Worm (Caenorhabditis elegans) whole organism, L1 larva: Measurements from ENCODE around the gene F58D12.1.

Experiments used
- C04F5.9 ChIP-seq: sonication (generic microtip); optimal IDR thresholded peaks from 2 replicates; lab custom pipeline; 2016; ENCODE audit warnings: missing genetic modification characterization, missing compliant biosample characterization
- C16A3.4 ChIP-seq: fragments of 150-350 bp; optimal IDR thresholded peaks from 2 replicates; lab custom pipeline; 2014; ENCODE audit warnings: missing biosample characterization, missing genetic modification characterization
- C34B4.2 ChIP-seq: sonication (generic microtip); optimal IDR thresholded peaks from 2 replicates; lab custom pipeline; 2017; ENCODE audit warnings: mild to moderate bottlenecking, missing genetic modification characterization, missing compliant biosample characterization
- F16B12.6 ChIP-seq: fragments of 150-350 bp; optimal IDR thresholded peaks from 2 replicates; lab custom pipeline; 2014; ENCODE audit warnings: missing biosample characterization, missing genetic modification characterization
- Y116A8C.19 ChIP-seq: sonication (generic microtip); optimal IDR thresholded peaks from 2 replicates; lab custom pipeline; 2016; ENCODE audit warnings: missing compliant biosample characterization, missing genetic modification characterization, borderline replicate concordance
- alr-1 ChIP-seq: fragments of 200-800 bp; sonication (Bioruptor generic); optimal IDR thresholded peaks from 2 replicates; lab custom pipeline; 2018; ENCODE audit warnings: borderline replicate concordance, mild to moderate bottlenecking, missing genetic modification characterization, missing compliant biosample characterization
- aly-2 ChIP-seq: fragments of 150-350 bp; optimal IDR thresholded peaks from 2 replicates; lab custom pipeline; 2014; ENCODE audit warnings: missing biosample characterization, missing genetic modification characterization
- ama-1 ChIP-seq: fragments of 150-350 bp; optimal IDR thresholded peaks from 2 replicates; lab custom pipeline; 2014
- blmp-1 ChIP-seq: fragments of 150-350 bp; optimal IDR thresholded peaks from 2 replicates; lab custom pipeline; 2014; ENCODE audit warnings: missing biosample characterization, missing genetic modification characterization
- ceh-63 ChIP-seq: fragments of 200-800 bp; sonication (Bioruptor generic); optimal IDR thresholded peaks from 2 replicates; lab custom pipeline; 2018; ENCODE audit warnings: mild to moderate bottlenecking, missing genetic modification characterization, missing compliant biosample characterization
- ceh-82 ChIP-seq, 3 experiments: fragments of 150-350 bp in 1 of 3; sonication (generic microtip) in 2 of 3; optimal IDR thresholded peaks; 2 replicates each; lab custom pipeline; 2014 to 2017; ENCODE audit warnings: missing biosample characterization in 3 of 3, missing genetic modification characterization in 3 of 3
- ceh-88 ChIP-seq: fragments of 200-800 bp; sonication (Bioruptor generic); IDR thresholded peaks from 2 replicates; pipeline ENCODE4 v1.3.6; 2022; ENCODE audit warnings: missing genetic modification characterization, missing compliant biosample characterization
- dpl-1 ChIP-seq, 3 experiments: fragments of 150-350 bp in 2 of 3; sonication (generic microtip) in 1 of 3; optimal IDR thresholded peaks; 2 replicates each; lab custom pipeline; 2014 to 2017; ENCODE audit warnings: missing biosample characterization in 3 of 3, missing genetic modification characterization in 3 of 3, missing genetic modification reagents in 3 of 3
- dsc-1 ChIP-seq: sonication (generic microtip); optimal IDR thresholded peaks from 2 replicates; lab custom pipeline; 2016; ENCODE audit warnings: mild to moderate bottlenecking, missing genetic modification characterization, missing compliant biosample characterization
- efl-3 ChIP-seq: fragments of 200-800 bp; sonication (Bioruptor generic); optimal IDR thresholded peaks from 2 replicates; lab custom pipeline; 2018; ENCODE audit warnings: mild to moderate bottlenecking, missing genetic modification characterization, missing compliant biosample characterization
- egl-13 ChIP-seq: sonication (generic microtip); optimal IDR thresholded peaks from 2 replicates; lab custom pipeline; 2016; ENCODE audit warnings: missing genotype, missing genetic modification reagents, missing genetic modification characterization, missing compliant biosample characterization
- elt-3 ChIP-seq, 6 experiments: fragments of 150-350 bp in 1 of 6; sonication (generic microtip); optimal IDR thresholded peaks; 2 replicates each; lab custom pipeline; 2017 to 2018; ENCODE audit warnings: missing biosample characterization in 6 of 6, missing genetic modification characterization in 6 of 6, inconsistent platforms in 1 of 6
- ets-5 ChIP-seq: fragments of 200-800 bp; sonication (Bioruptor generic); IDR thresholded peaks from 2 replicates; pipeline ENCODE4 v1.3.6; 2022; ENCODE audit warnings: missing genetic modification characterization, missing compliant biosample characterization
- fos-1 ChIP-seq: fragments of 150-350 bp; optimal IDR thresholded peaks from 2 replicates; lab custom pipeline; 2014; ENCODE audit warnings: missing biosample characterization, missing genetic modification characterization
- hlh-4 ChIP-seq: sonication (generic microtip); optimal IDR thresholded peaks from 2 replicates; lab custom pipeline; 2016; ENCODE audit warnings: mild to moderate bottlenecking, missing genetic modification characterization, missing compliant biosample characterization
- hpl-2 ChIP-seq: fragments of 150-350 bp; optimal IDR thresholded peaks from 2 replicates; lab custom pipeline; 2014; ENCODE audit warnings: missing biosample characterization, missing genetic modification reagents, missing genetic modification characterization
- irx-1 ChIP-seq: sonication (generic microtip); optimal IDR thresholded peaks from 2 replicates; lab custom pipeline; 2016; ENCODE audit warnings: missing genetic modification characterization, missing compliant biosample characterization
- jun-1 ChIP-seq: fragments of 150-350 bp; optimal IDR thresholded peaks from 2 replicates; lab custom pipeline; 2014; ENCODE audit warnings: missing biosample characterization, missing genetic modification reagents, missing genetic modification characterization
- lin-13 ChIP-seq: fragments of 150-350 bp; optimal IDR thresholded peaks from 2 replicates; lab custom pipeline; 2014; ENCODE audit warnings: missing biosample characterization, missing genetic modification reagents, missing genetic modification characterization
- lin-14 ChIP-seq: fragments of 200-800 bp; sonication (Bioruptor generic); optimal IDR thresholded peaks from 2 replicates; lab custom pipeline; 2018; ENCODE audit warnings: mild to moderate bottlenecking, missing genetic modification characterization, moderate library complexity, missing compliant biosample characterization
- lin-15B ChIP-seq: fragments of 150-350 bp; sonication (generic microtip); optimal IDR thresholded peaks from 3 replicates; lab custom pipeline; 2014; ENCODE audit warnings: missing biosample characterization, missing genetic modification characterization
- lin-35 ChIP-seq, 2 experiments: fragments of 150-350 bp; optimal IDR thresholded peaks; 2 replicates each; lab custom pipeline; 2014; ENCODE audit warnings: missing biosample characterization in 2 of 2, missing genetic modification characterization in 2 of 2, missing genetic modification reagents in 2 of 2
- lin-39 ChIP-seq: fragments of 150-350 bp; optimal IDR thresholded peaks from 2 replicates; lab custom pipeline; 2014; ENCODE audit warnings: missing biosample characterization, missing genetic modification reagents, missing genetic modification characterization
- lir-3 ChIP-seq: sonication (generic microtip); optimal IDR thresholded peaks from 2 replicates; lab custom pipeline; 2016; ENCODE audit warnings: mild to moderate bottlenecking, missing genetic modification characterization, moderate library complexity, missing compliant biosample characterization; ENCODE audit not compliant: poor library complexity
- lsy-2 ChIP-seq, 2 experiments: fragments of 150-350 bp; optimal IDR thresholded peaks; 2 replicates each; lab custom pipeline; 2014; ENCODE audit warnings: missing biosample characterization in 2 of 2, missing genetic modification characterization in 2 of 2
- mef-2 ChIP-seq: fragments of 150-350 bp; optimal IDR thresholded peaks from 2 replicates; lab custom pipeline; 2014; ENCODE audit warnings: missing biosample characterization, missing genetic modification characterization
- nhr-11 ChIP-seq: fragments of 150-350 bp; optimal IDR thresholded peaks from 2 replicates; lab custom pipeline; 2014; ENCODE audit warnings: missing biosample characterization, missing genetic modification characterization
- nhr-12 ChIP-seq: sonication (generic microtip); optimal IDR thresholded peaks from 2 replicates; lab custom pipeline; 2017; ENCODE audit warnings: missing biosample characterization, missing genetic modification characterization
- nhr-19 ChIP-seq: fragments of 200-800 bp; sonication (Bioruptor generic); conservative IDR thresholded peaks from 2 replicates; pipeline ENCODE4 v1.3.6; 2022; ENCODE audit warnings: missing genetic modification characterization, missing compliant biosample characterization
- nhr-237 ChIP-seq: fragments of 150-350 bp; optimal IDR thresholded peaks from 2 replicates; lab custom pipeline; 2014; ENCODE audit warnings: missing biosample characterization, missing genetic modification characterization
- nhr-47 ChIP-seq: sonication (generic microtip); optimal IDR thresholded peaks from 2 replicates; lab custom pipeline; 2016; ENCODE audit warnings: mild to moderate bottlenecking, missing genetic modification characterization, moderate library complexity, missing compliant biosample characterization
- nhr-77 ChIP-seq: fragments of 150-350 bp; optimal IDR thresholded peaks from 2 replicates; lab custom pipeline; 2014; ENCODE audit warnings: missing biosample characterization, missing genetic modification characterization
- nhr-84 ChIP-seq: sonication (generic microtip); optimal IDR thresholded peaks from 2 replicates; lab custom pipeline; 2017; ENCODE audit warnings: missing biosample characterization, missing genetic modification characterization
- pax-3 ChIP-seq: fragments of 200-800 bp; sonication (Bioruptor generic); optimal IDR thresholded peaks from 2 replicates; lab custom pipeline; 2018; ENCODE audit warnings: mild to moderate bottlenecking, missing genetic modification characterization, moderate library complexity, missing compliant biosample characterization
- pqm-1 ChIP-seq: sonication (generic microtip); optimal IDR thresholded peaks from 3 replicates; lab custom pipeline; 2017; ENCODE audit warnings: missing biosample characterization, missing genetic modification characterization
- rnt-1 ChIP-seq: sonication (generic microtip); optimal IDR thresholded peaks from 2 replicates; lab custom pipeline; 2016; ENCODE audit warnings: mild to moderate bottlenecking, missing genetic modification characterization, moderate library complexity, missing compliant biosample characterization
- skn-1 ChIP-seq: fragments of 150-350 bp; optimal IDR thresholded peaks from 2 replicates; lab custom pipeline; 2014; ENCODE audit warnings: missing biosample characterization, missing genetic modification characterization
- sptf-1 ChIP-seq: fragments of 150-350 bp; optimal IDR thresholded peaks from 2 replicates; lab custom pipeline; 2014; ENCODE audit warnings: missing biosample characterization, missing genetic modification characterization
- sup-37 ChIP-seq: fragments of 200-800 bp; sonication (Bioruptor generic); optimal IDR thresholded peaks from 2 replicates; lab custom pipeline; 2018; ENCODE audit warnings: mild to moderate bottlenecking, missing genetic modification characterization, missing compliant biosample characterization
- swsn-7 ChIP-seq: sonication (generic microtip); optimal IDR thresholded peaks from 2 replicates; lab custom pipeline; 2016; ENCODE audit warnings: missing genetic modification characterization, missing compliant biosample characterization
- tlp-1 ChIP-seq: fragments of 150-350 bp; optimal IDR thresholded peaks from 2 replicates; lab custom pipeline; 2014; ENCODE audit warnings: missing biosample characterization, missing genetic modification characterization
- unc-130 ChIP-seq: fragments of 150-350 bp; optimal IDR thresholded peaks from 2 replicates; lab custom pipeline; 2017; ENCODE audit warnings: missing biosample characterization, missing genetic modification characterization, inconsistent platforms
- unc-98 ChIP-seq: fragments of 200-800 bp; sonication (Bioruptor generic); IDR thresholded peaks from 2 replicates; pipeline ENCODE4 v1.3.6; 2022; ENCODE audit warnings: missing genetic modification characterization, missing compliant biosample characterization
- xbp-1 ChIP-seq: sonication (generic microtip); optimal IDR thresholded peaks from 2 replicates; lab custom pipeline; 2016; ENCODE audit warnings: missing genetic modification characterization, missing compliant biosample characterization
- zip-4 ChIP-seq: fragments of 200-800 bp; sonication (Bioruptor generic); optimal IDR thresholded peaks from 2 replicates; lab custom pipeline; 2018; ENCODE audit warnings: mild to moderate bottlenecking, missing genetic modification characterization, moderate library complexity, missing compliant biosample characterization
- ztf-11 ChIP-seq, 2 experiments: sonication (generic microtip); optimal IDR thresholded peaks; 2 replicates each; lab custom pipeline; 2016 to 2017; ENCODE audit warnings: missing genetic modification characterization in 2 of 2, missing biosample characterization in 1 of 2, missing compliant biosample characterization in 1 of 2
- ztf-4 ChIP-seq: fragments of 150-350 bp; optimal IDR thresholded peaks from 2 replicates; lab custom pipeline; 2014; ENCODE audit warnings: missing biosample characterization, missing genetic modification characterization

Gene F58D12.1

ce11 chrV:14002402-14002801, 47.0 kb upstream of the F58D12.1 start (continued):
- no peak for TF ChIP-seq F16B12.6 (tag; lab: Kevin White, UChicago)
- peak; percentile 7 for TF ChIP-seq nhr-47
- TF ChIP-seq nhr-12 (tag; lab: Kevin White, UChicago), result no peak
- TF ChIP-seq ets-5 (GFP tag; lab: Robert Waterston, UW), result no peak
- TF ChIP-seq mef-2, result no peak
- TF ChIP-seq rnt-1 (tag; lab: Kevin White, UChicago), result peak; percentile 42
- no peak for TF ChIP-seq elt-3 (tag; optimal IDR thresholded peaks at IDR 0.05; lab: Kevin White, UChicago)
- TF ChIP-seq fos-1 (tag; lab: Kevin White, UChicago), result no peak
- no peak for TF ChIP-seq irx-1
- TF ChIP-seq pqm-1 (tag; lab: Kevin White, UChicago), result no peak
- TF ChIP-seq ceh-63 (GFP tag; lab: Kevin White, UChicago), result no peak
- TF ChIP-seq lsy-2 (tag; optimal IDR thresholded peaks at IDR 0.05; lab: Kevin White, UChicago), result peak in 1 of 2 experiments; percentile 17
- no peak for TF ChIP-seq sptf-1 (tag; lab: Kevin White, UChicago)
- no peak for TF ChIP-seq lin-13
- no peak for TF ChIP-seq jun-1 (tag; lab: Kevin White, UChicago)
- TF ChIP-seq dpl-1 (GFP tag; optimal IDR thresholded peaks at IDR 0.05; lab: Kevin White, UChicago), result no peak
- TF ChIP-seq C04F5.9 (tag; lab: Kevin White, UChicago), result no peak
- no peak for TF ChIP-seq hpl-2 (GFP tag; lab: Kevin White, UChicago)
- TF ChIP-seq lir-3 (tag; lab: Kevin White, UChicago), result no peak
- peak; percentile 40 for TF ChIP-seq lin-14
- TF ChIP-seq lin-15B, result no peak
- no peak for TF ChIP-seq ztf-4
- no peak for TF ChIP-seq nhr-84 (tag; lab: Kevin White, UChicago)
- TF ChIP-seq alr-1 (tag; lab: Kevin White, UChicago), result no peak
- TF ChIP-seq C34B4.2, result no peak
- no peak for TF ChIP-seq tlp-1
- TF ChIP-seq lin-39 (tag; lab: Kevin White, UChicago), result no peak
- no peak for TF ChIP-seq ceh-82 (tag; optimal IDR thresholded peaks at IDR 0.05; lab: Kevin White, UChicago)
- TF ChIP-seq Y116A8C.19 (tag; lab: Kevin White, UChicago), result no peak
- TF ChIP-seq zip-4 (GFP tag; lab: Kevin White, UChicago), result no peak
- no peak for TF ChIP-seq unc-98 (GFP tag; lab: Robert Waterston, UW)
- TF ChIP-seq aly-2 (tag; lab: Kevin White, UChicago), result no peak
- TF ChIP-seq dsc-1 (tag; lab: Kevin White, UChicago), result peak; percentile 45
- no peak for TF ChIP-seq ceh-88 (GFP tag; lab: Robert Waterston, UW)
- TF ChIP-seq skn-1 (tag; lab: Kevin White, UChicago), result no peak
- TF ChIP-seq nhr-77 (tag; lab: Kevin White, UChicago), result no peak
- TF ChIP-seq nhr-19 (GFP tag; lab: Robert Waterston, UW), result no peak; the same call in 1 of the 2 replicates
- peak; percentile 2 for TF ChIP-seq swsn-7 (tag; lab: Kevin White, UChicago)
- TF ChIP-seq pax-3 (tag; lab: Kevin White, UChicago), result no peak
- TF ChIP-seq C16A3.4 (tag; lab: Kevin White, UChicago), result no peak
- no peak for TF ChIP-seq nhr-11
- no peak for TF ChIP-seq ama-1 (lab: Kevin White, UChicago)

DNA sequence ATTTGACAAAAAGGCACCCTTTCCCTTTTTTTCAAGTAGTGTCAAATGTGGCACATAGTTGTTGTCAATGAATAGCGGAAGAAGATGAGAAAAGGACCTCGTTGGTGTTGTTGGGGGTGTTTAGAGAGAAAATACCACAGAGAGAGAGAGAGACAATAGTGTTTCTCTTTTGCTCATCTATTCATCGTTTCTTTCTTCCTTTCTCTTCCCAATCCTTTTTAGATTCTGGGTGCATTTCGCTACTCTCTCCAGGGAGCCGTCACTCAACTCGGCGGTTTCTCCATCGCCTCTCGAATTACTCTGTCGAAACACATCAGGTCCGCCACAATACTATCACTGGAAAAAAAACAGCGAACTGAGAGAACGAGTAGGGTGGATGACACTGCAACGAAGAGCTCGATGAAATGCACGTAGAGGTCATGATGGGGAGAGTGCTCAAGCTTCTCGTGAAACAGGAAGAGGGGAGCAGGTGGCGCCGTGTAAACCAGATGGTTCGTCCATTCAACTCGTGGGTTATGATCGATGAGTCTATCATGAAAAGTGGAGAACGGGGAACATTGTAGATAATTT, 45.7 kb upstream of the F58D12.1 start:
- TF ChIP-seq lsy-2 (tag; optimal IDR thresholded peaks at IDR 0.05; lab: Kevin White, UChicago) (peak in 1 of 2 experiments; percentile 36), unc-130 (tag; lab: Kevin White, UChicago) (peak; percentile 4), ztf-4 (no peak), swsn-7 (tag; lab: Kevin White, UChicago) (no peak), xbp-1 (no peak), nhr-237 (tag; lab: Kevin White, UChicago) (no peak), sup-37 (GFP tag; lab: Kevin White, UChicago) (no peak), ztf-11 (tag; optimal IDR thresholded peaks at IDR 0.05; lab: Kevin White, UChicago) (no peak), blmp-1 (tag; lab: Kevin White, UChicago) (no peak), lin-35 (GFP tag; optimal IDR thresholded peaks at IDR 0.05; lab: Kevin White, UChicago) (no peak), fos-1 (tag; lab: Kevin White, UChicago) (no peak), nhr-12 (tag; lab: Kevin White, UChicago) (no peak), lin-14 (peak; percentile 70), rnt-1 (tag; lab: Kevin White, UChicago) (peak; percentile 39), Y116A8C.19 (tag; lab: Kevin White, UChicago) (no peak), hlh-4 (tag; lab: Kevin White, UChicago) (no peak), ceh-82 (tag; optimal IDR thresholded peaks at IDR 0.05; lab: Kevin White, UChicago) (peak in 1 of 3 experiments; percentile 26), efl-3 (GFP tag; lab: Kevin White, UChicago) (no peak), egl-13 (tag; lab: Kevin White, UChicago) (no peak), sptf-1 (tag; lab: Kevin White, UChicago) (no peak)
